Worm (Caenorhabditis elegans): ENCODE measurements around the gene ZK1067.3.

ce11 chrII:9258034-9258556 is 35.0 kb downstream of the ZK1067.3 start:
- TF ChIP-seq fkh-10 (GFP tag; optimal IDR thresholded peaks at IDR 0.05) (no peak), jun-1 (tag; optimal IDR thresholded peaks at IDR 0.05) (no peak), pqm-1 (tag; optimal IDR thresholded peaks at IDR 0.05) (no peak), skn-1 (tag; optimal IDR thresholded peaks at IDR 0.05) (no peak), aly-2 (tag; optimal IDR thresholded peaks at IDR 0.05) (no peak), ces-1 (GFP tag; optimal IDR thresholded peaks at IDR 0.05) (no peak), nhr-237 (tag; optimal IDR thresholded peaks at IDR 0.05) (no peak), tra-1 (GFP tag; IDR thresholded peaks at IDR 0.05) (no peak)

Measured in whole organism, L4 larva.